Fruit fly (Drosophila melanogaster) whole organism, wandering third instar larva: ENCODE data around the gene RpS17.

Source experiments
- Hr78 ChIP-seq: fragments of >200 bp; optimal IDR thresholded peaks from 2 replicates; lab custom pipeline; 2017; ENCODE audit warnings: missing biosample characterization, missing genetic modification characterization
- dl ChIP-seq, 2 experiments: fragments of 175-275, 200-275 bp in 1 of 2; fragments of 200-275 bp in 1 of 2; sonication (Bioruptor generic); optimal IDR thresholded peaks; lab custom pipeline; 2018; ENCODE audit warnings: mild to moderate bottlenecking in 2 of 2, missing biosample characterization in 2 of 2, missing genetic modification characterization in 2 of 2, moderate library complexity in 2 of 2; ENCODE audit not compliant: partially characterized antibody in 2 of 2, insufficient read depth in 1 of 2
- fru ChIP-seq: fragments of 200-800 bp; sonication (Bioruptor generic); optimal IDR thresholded peaks from 3 replicates; lab custom pipeline; 2016; ENCODE audit warnings: missing biosample characterization, mild to moderate bottlenecking, missing genetic modification characterization
- h ChIP-seq: fragments of 200-800 bp; sonication (Bioruptor generic); optimal IDR thresholded peaks from 3 replicates; lab custom pipeline; 2016; ENCODE audit warnings: missing biosample characterization, mild to moderate bottlenecking, missing genetic modification characterization
- usp ChIP-seq: fragments of >200 bp; optimal IDR thresholded peaks from 2 replicates; lab custom pipeline; 2017; ENCODE audit warnings: missing biosample characterization, missing genetic modification characterization

dm6 chr3L:9456389-9456788 lies 26.8 kb upstream of the RpS17 start:
- TF ChIP-seq h (GFP tag; lab: Kevin White, UChicago) (no peak), usp (GFP tag; lab: Kevin White, UChicago) (no peak), dl (GFP tag; optimal IDR thresholded peaks at IDR 0.05; lab: Kevin White, UChicago; ENCODE audit: insufficient read depth in 1 of 2, partially characterized antibody in 2 of 2) (no peak), fru (no peak), Hr78 (GFP tag; lab: Kevin White, UChicago) (no peak)
